Worm (Caenorhabditis elegans) whole organism, early embryonic: ENCODE results near the gene C33D3.3.

Experiments used
- B0310.2 ChIP-seq: sonication (generic microtip); optimal IDR thresholded peaks from 2 replicates; lab custom pipeline; 2016; ENCODE audit warnings: mild to moderate bottlenecking, missing genetic modification characterization, missing compliant biosample characterization
- F13C5.2 ChIP-seq: sonication (generic microtip); optimal IDR thresholded peaks from 2 replicates; lab custom pipeline; 2017; ENCODE audit warnings: mild to moderate bottlenecking, missing genetic modification characterization, inconsistent platforms, missing compliant biosample characterization
- aly-1 ChIP-seq: sonication (generic microtip); optimal IDR thresholded peaks from 2 replicates; lab custom pipeline; 2016; ENCODE audit warnings: missing genetic modification characterization, missing compliant biosample characterization
- ama-1 ChIP-seq: fragments of 150-350 bp; optimal IDR thresholded peaks from 2 replicates; lab custom pipeline; 2014
- ceh-13 ChIP-seq: fragments of 200-800 bp; sonication (Bioruptor generic); optimal IDR thresholded peaks from 2 replicates; lab custom pipeline; 2018; ENCODE audit warnings: mild to moderate bottlenecking, missing genetic modification characterization, missing compliant biosample characterization
- ceh-36 ChIP-seq: sonication (generic microtip); optimal IDR thresholded peaks from 2 replicates; lab custom pipeline; 2016; ENCODE audit warnings: missing genetic modification characterization, inconsistent platforms, missing compliant biosample characterization
- ets-7 ChIP-seq: sonication (generic microtip); optimal IDR thresholded peaks from 2 replicates; lab custom pipeline; 2016; ENCODE audit warnings: missing genotype, missing genetic modification characterization, missing compliant biosample characterization
- flt-1 ChIP-seq: fragments of 200-800 bp; sonication (Bioruptor generic); IDR thresholded peaks from 2 replicates; pipeline ENCODE4 v1.3.6; 2022; ENCODE audit warnings: missing genetic modification characterization, missing compliant biosample characterization
- pes-1 ChIP-seq: fragments of 200-800 bp; sonication (Bioruptor generic); IDR thresholded peaks from 2 replicates; pipeline ENCODE4 v1.3.6; 2022; ENCODE audit warnings: missing genetic modification reagents, missing genetic modification characterization, missing compliant biosample characterization
- tbx-11 ChIP-seq: fragments of 200-800 bp; sonication (Bioruptor generic); IDR thresholded peaks from 2 replicates; pipeline ENCODE4 v1.3.6; 2022; ENCODE audit warnings: missing genetic modification characterization, missing compliant biosample characterization
- tbx-37 ChIP-seq: fragments of 200-800 bp; sonication (Bioruptor generic); conservative IDR thresholded peaks from 2 replicates; pipeline ENCODE4 v1.3.6; 2022; ENCODE audit warnings: missing genetic modification reagents, missing genetic modification characterization, missing compliant biosample characterization

DNA sequence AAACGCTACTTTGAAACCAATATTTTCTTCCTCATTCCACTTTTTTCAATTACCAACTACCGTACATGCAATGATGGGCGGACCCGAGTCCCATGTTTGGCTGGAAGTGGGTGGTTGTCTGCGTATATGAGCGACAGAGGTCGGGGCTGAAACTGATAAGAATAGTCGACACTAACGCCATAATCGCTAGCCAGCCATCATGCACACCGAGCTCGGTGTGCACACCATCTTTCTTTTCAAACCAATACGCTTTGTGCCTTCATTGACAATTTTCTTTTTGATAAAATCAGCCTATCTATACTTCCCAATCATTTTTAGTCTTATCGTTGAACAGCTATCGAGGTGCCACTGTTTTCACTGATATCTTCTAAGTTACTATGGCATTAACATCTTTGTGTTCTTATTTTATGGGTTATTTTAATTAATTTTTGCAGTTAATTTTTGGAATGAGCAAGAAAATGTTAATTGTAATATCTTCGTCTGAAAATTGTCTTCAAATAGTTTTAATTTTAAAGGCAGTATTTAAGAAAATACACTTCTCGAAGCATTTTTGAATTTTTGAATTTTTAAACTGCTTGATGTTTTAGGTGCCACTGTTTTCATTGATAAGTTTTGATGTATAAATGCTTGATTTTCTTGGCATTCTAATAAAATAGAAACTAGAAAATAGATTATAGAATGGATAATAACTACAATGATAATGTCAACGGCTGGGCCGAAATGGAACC is 4.4 kb upstream of the C33D3.3 start, which contains the start of gene elt-2:
- no peak for TF ChIP-seq ceh-13
- TF ChIP-seq ama-1: no peak
- TF ChIP-seq flt-1 (GFP tag; lab: Robert Waterston, UW): no peak
- no peak for TF ChIP-seq tbx-37 (GFP tag; lab: Robert Waterston, UW)
- TF ChIP-seq pes-1: no peak
- TF ChIP-seq ets-7 (tag; lab: Kevin White, UChicago): no peak
- no peak for TF ChIP-seq aly-1 (tag; lab: Kevin White, UChicago)
- TF ChIP-seq tbx-11 (GFP tag; lab: Robert Waterston, UW): no peak
- TF ChIP-seq F13C5.2 (tag; lab: Kevin White, UChicago): no peak
- no peak for TF ChIP-seq B0310.2 (tag; lab: Kevin White, UChicago)
- no peak for TF ChIP-seq ceh-36 (tag; lab: Kevin White, UChicago)
